Fruit fly (Drosophila melanogaster) whole organism, larva: ENCODE data around the gene b.

Experiments
- noc ChIP-seq: fragments of 200-800 bp; sonication (Bioruptor generic); optimal IDR thresholded peaks from 3 replicates; lab custom pipeline; 2019; ENCODE audit warnings: missing biosample characterization, mild to moderate bottlenecking, missing genetic modification characterization, moderate library complexity

b gene

DNA sequence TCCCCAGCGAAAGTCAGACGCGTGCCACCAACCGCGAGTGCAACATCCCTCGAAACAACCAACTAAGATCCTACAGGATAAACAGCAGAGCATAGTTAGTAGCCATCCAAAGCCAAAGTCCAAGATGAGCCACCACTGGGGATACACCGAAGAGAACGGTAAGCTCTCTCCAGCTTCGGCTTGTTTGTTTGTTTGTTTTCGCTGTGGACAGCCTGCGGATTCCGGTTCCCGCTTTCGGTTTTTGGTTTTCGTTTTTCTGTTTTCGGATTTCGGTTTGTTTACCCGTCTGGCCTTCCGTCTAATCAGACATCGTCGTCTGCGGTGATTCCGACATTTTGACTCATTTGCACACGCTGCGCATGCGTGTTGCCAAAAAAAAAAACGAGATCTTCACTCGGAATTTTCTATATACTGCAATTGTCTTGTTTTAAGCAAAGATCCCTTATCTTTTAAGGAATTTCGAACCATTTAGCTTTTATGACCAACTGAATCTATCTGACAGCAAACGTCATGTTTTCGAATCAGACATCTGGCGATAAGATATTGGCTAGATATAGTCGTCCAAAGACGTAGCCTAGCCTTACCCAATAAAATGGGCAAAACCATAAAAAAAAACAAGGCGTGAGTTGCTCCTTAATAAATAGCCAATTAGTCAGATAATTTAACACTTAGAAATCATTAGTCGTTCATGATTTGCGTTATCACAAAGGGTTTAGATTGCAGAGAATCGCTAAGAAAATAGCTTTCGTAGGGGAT, 17.1 kb upstream of the b start:
- TF ChIP-seq noc (tag; lab: Kevin White, UChicago): no peak

DNA sequence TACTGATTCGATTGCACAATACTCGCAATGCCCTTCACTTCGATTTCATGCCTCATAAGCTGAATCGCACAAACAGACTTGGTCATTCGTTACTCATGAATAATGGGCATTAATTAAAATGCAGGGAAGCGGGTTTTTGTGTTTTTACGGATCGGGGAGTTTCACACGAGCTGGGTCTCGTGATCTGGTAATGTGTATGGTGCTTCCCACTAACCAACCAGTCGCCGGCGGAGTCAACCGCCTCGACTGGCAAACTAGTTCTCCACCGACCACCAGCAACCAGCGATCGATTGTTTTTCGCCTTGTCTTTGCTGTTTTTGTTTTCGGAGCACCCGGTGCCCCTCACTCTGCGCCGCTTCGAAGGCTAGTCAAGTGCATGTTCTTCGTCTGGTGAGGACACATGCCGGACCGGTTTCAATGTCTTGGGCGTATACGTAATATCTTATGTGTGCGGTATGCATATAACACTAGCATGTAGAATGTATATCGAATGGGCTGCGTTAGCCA, 16.4 kb upstream of the b start:
- no peak for TF ChIP-seq noc (tag; lab: Kevin White, UChicago)

DNA sequence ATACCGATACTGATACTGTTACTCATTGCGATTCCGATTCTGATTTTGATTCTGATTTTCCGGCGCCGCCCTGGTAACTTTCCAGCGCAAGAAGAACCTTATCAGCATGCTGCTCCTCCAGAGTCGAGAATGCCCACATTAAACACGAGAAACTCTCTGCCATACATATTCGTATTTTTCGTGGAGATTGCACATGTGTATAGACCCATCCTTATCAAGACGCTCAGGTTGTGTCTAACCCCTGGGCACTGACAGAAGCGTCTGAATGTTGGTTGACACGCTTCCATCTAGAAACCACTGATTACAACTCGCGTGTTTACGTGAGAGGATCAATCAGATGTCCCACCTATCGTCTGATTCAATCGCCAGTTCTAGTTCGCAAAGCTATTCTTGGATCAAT, 15.9 kb upstream of the b start:
- no peak for TF ChIP-seq noc (tag; lab: Kevin White, UChicago)

DNA sequence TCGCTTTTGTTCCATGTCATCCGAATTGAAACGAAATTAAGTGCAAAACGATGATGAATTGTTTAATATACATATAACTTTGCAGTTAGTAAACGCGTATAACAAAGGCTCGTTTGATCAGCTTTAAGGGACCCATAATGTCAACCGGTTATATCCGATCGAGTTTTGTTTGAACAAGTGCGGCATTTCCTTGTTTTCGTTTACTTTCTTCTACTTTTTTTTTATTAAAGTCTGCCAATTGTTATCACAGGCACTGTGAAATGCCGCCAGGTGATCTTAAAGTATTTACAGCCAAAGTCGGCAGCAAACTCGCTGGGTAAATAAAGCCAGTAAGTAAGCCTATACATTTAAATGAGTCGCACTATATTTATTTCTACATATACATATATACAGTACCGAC, 14.0 kb upstream of the b start:
- peak; percentile 32 for TF ChIP-seq noc (tag; lab: Kevin White, UChicago)

DNA sequence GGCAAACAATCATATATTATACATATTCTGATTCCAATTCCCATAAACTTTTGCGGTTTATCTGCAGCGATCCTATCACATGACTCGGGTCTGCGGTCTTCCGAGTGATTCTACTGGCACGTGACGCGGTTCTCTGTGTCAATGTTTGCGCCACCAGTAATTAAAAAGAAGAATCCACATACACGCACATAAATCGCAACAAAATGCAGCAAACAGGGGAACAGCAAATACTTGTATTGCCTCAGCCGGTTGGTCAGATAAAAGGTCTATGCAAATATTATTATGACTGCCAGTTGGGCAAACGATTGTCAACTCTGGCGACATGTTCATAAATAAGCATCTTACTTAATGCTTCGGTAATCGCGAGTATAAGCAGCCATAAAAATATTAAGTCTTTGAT, 13.1 kb upstream of the b start:
- no peak for TF ChIP-seq noc (tag; lab: Kevin White, UChicago)

DNA sequence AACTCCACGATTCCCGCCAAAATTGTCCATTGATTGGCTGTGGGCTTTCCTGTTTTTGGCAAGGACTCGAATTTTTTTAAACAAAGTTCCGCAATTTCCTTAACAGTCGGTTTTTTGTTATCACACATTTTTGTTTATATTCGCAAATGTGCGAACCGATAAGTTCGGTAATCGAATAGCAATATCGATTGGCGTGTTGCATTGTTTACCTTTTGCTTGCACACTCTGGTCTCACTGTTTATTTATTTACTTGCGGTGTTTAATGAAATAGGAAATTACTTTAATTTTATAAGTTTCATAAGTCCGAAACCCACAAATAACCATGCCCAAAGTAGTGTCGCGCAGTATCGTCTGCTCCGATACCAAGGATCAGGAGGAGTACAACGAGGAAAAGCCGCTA, 9.7 kb upstream of the b start, which contains the start of the genes Adat1 and CG16865:
Adat1 (minus strand) TSS at position 152 of the 400 bp plus-strand sequence.
CG16865 (plus strand) TSS at position 200 of the 400 bp plus-strand sequence.
- TF ChIP-seq noc (tag; lab: Kevin White, UChicago): no peak

- TF ChIP-seq noc (tag; lab: Kevin White, UChicago): no peak
Observed at dm6 chr2L:13813156-13813555, 7.9 kb upstream of the b start, which contains the start of gene CG16888. CG16888 (minus strand) TSS chr2L:13813256.

- TF ChIP-seq noc (tag; lab: Kevin White, UChicago): no peak
Observed at dm6 chr2L:13813604-13814178, 7.4 kb upstream of the b start, which contains the start of gene Sos. Sos (plus strand) TSS chr2L:13813816.

- TF ChIP-seq noc (tag; lab: Kevin White, UChicago): no peak
Observed at dm6 chr2L:13820176-13820575, 872 bp upstream of the b start.

- no peak for TF ChIP-seq noc (tag; lab: Kevin White, UChicago)
Observed at dm6 chr2L:13827557-13827956, 6.5 kb downstream of the b start, which contains the start of gene PolG1. PolG1 (minus strand) TSS chr2L:13827772.

- no peak for TF ChIP-seq noc (tag; lab: Kevin White, UChicago)
Observed at dm6 chr2L:13829540-13829939, 8.5 kb downstream of the b start, which contains the start of the genes Arpc1 and Orc5. Arpc1 (minus strand) TSS chr2L:13829741. Orc5 (plus strand) TSS chr2L:13829837.

DNA sequence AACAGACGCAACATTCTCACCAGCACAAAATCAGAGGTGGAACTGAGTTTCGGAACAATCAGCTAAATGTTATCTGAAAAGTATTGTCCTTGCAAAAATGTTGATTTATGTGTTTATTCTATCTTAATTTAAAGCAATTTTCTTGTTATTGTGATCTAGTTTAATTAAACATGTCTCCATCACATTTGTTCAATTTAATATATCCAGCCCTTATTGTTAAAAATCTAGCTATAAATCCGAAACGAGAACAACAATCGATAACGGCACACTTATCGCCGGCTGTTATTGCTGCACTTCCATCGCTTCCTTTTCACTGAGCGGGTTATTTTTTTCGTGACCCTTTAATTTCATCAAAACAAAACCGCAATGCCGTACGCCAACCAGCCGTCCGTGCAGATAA, 12.0 kb downstream of the b start, which contains the start of the genes GatC, PolG2 and Polr2C:
GatC (minus strand) TSS at position 48 of the 400 bp plus-strand sequence.
PolG2 (minus strand) TSS at position 48 of the 400 bp plus-strand sequence.
Polr2C (plus strand) TSS at position 280 of the 400 bp plus-strand sequence.
- no peak for TF ChIP-seq noc (tag; lab: Kevin White, UChicago)

DNA sequence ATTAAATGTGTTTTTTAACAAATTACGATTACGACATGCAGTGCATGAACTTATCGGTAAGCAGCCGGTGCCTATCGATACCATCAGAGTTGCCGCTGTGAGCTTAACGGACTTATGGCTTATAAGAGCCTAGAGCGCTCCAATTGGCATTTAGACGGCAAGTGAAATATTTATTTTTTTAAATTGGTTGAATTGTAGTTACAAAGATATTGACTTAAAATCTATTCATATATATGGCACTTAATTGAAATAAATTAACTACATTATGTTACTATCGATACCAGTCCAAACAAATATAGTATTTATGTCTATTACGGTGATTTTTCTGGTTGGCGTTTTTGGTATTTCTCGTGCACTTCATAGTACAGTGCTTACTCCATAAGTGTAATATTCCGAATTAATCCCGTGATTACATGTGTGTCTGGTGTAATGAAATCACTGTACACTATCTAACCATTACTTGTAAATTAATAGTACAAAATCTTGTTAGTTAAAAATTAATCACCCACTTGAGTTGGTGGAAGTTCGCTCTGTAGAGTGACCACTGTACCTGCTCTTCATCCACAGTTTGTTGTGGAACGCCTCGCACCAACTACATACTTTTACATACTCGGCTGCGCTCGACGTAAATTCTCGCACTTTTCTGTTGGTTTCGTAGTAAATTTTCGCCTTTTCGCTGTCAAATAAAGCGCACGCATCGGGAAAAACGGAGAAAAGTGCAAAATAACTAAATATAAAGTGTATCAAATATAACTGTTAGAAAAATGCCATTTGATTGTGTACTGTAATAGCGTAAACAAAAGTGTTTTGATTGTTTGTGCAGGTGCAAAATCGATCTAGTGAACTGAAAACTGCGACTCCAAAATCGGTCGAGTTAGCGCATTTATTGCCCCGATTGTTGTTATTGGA, 14.2 kb downstream of the b start, which contains the start of the genes mRpS23 and CenG1A:
mRpS23 (minus strand) TSS at position 71 of the 909 bp plus-strand sequence.
CenG1A (plus strand) TSS at position 563 of the 909 bp plus-strand sequence.
- peak; percentile 99 for TF ChIP-seq noc (tag; lab: Kevin White, UChicago)

dm6 chr2L:13835959-13836358, 14.9 kb downstream of the b start:
- no peak for TF ChIP-seq noc (tag; lab: Kevin White, UChicago)

DNA sequence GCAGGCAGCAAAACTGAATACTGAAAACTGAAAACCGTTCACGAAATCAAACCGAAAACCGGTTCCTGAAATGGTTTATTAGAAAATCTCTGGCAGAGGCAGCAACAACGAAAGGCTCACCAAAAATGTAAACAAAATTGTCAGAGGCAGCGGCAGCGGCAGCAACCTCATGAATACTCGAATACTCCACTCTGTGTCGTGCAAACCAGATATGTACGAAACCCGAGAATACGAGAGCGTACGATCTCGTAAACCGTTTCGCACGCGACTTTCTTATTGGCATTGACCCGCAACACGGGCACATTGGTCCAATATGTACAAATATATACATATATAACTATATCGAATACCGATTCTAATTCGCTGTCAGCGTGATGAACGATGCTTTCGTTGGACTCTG, 16.5 kb downstream of the b start:
- no peak for TF ChIP-seq noc (tag; lab: Kevin White, UChicago)
